Worm (Caenorhabditis elegans): Measurements from ENCODE around the gene srd-31.

srd-31 gene

ce11 chrV:7618114-7618513, 16.4 kb downstream of the srd-31 start, which contains the start of gene C50E3.15:
TSS of gene C50E3.15 (plus strand) at chrV:7618414.
- TF ChIP-seq peb-1 (tag; optimal IDR thresholded peaks at IDR 0.05), result no peak
- no peak for TF ChIP-seq mdl-1 (tag; optimal IDR thresholded peaks at IDR 0.05)
- TF ChIP-seq nhr-129 (tag; optimal IDR thresholded peaks at IDR 0.05), result no peak
- TF ChIP-seq aly-2 (tag; optimal IDR thresholded peaks at IDR 0.05), result no peak
- TF ChIP-seq zag-1 (tag; optimal IDR thresholded peaks at IDR 0.05), result no peak
- TF ChIP-seq nhr-23 (tag; optimal IDR thresholded peaks at IDR 0.05), result no peak
- TF ChIP-seq ztf-4 (tag; optimal IDR thresholded peaks at IDR 0.05), result no peak
- TF ChIP-seq ama-1 (optimal IDR thresholded peaks at IDR 0.05), result no peak
- TF ChIP-seq unc-62 (GFP tag; optimal IDR thresholded peaks at IDR 0.05), result no peak
- no peak for TF ChIP-seq alr-1 (tag; optimal IDR thresholded peaks at IDR 0.05)
- TF ChIP-seq dmd-4 (tag; optimal IDR thresholded peaks at IDR 0.05), result no peak
- TF ChIP-seq crh-2 (tag; optimal IDR thresholded peaks at IDR 0.05), result no peak
- no peak for TF ChIP-seq lin-39 (tag; optimal IDR thresholded peaks at IDR 0.05)
- no peak for TF ChIP-seq unc-55 (GFP tag; optimal IDR thresholded peaks at IDR 0.05)
- no peak for TF ChIP-seq nhr-77 (tag; optimal IDR thresholded peaks at IDR 0.05)

ce11 chrV:7612044-7612443, 22.5 kb downstream of the srd-31 start, which contains the start of gene clec-215:
TSS of gene clec-215 (plus strand) at chrV:7612344.
- TF ChIP-seq unc-55 (GFP tag; optimal IDR thresholded peaks at IDR 0.05) (no peak), C34F6.9 (tag; optimal IDR thresholded peaks at IDR 0.05) (no peak), crh-2 (tag; optimal IDR thresholded peaks at IDR 0.05) (no peak), lsy-2 (tag; optimal IDR thresholded peaks at IDR 0.05) (no peak), mdl-1 (tag; optimal IDR thresholded peaks at IDR 0.05) (no peak), nhr-11 (tag; optimal IDR thresholded peaks at IDR 0.05) (no peak), ceh-82 (tag; optimal IDR thresholded peaks at IDR 0.05) (no peak), lin-13 (GFP tag; optimal IDR thresholded peaks at IDR 0.05) (no peak), alr-1 (tag; optimal IDR thresholded peaks at IDR 0.05) (no peak), sma-3 (GFP tag; optimal IDR thresholded peaks at IDR 0.05) (no peak), dmd-4 (tag; optimal IDR thresholded peaks at IDR 0.05) (no peak)

DNA sequence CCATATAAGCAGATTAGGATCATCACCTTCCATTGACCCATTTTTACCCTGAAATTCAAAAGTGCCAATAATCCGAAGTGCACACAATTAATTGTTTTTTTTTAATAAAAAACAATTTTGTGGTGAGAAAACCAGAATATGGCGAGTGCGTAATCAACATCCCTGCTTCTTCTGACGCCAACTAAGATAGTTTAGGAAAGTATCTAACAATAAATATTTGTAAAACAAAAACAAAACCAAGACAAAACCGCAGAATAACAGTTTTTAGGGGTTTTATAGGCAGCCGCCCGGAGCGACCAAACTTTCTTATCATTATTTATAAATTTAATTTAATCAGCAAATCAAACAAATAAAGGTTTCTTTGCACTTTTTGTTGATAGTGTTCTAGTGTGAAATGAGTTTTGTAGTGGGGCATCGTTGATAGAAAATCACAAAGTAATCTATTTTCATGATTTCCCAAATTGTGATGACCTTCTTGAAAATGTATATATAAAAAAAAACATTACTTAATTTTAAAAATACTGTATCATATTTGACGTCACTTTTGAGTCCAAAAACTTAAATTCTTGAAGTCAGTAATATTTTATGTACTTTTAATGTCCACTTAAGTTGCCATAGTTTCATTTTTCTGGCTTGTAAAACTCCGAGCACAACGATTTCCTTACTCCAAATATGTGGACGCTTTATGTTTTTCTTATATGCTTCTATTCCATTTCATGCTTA, 24.7 kb downstream of the srd-31 start, which contains the start of the genes folt-3 and clec-214:
folt-3 (minus strand) TSS at position 51 of the 723 bp plus-strand sequence.
clec-214 (plus strand) TSS at position 673 of the 723 bp plus-strand sequence.
- TF ChIP-seq alr-1 (tag; optimal IDR thresholded peaks at IDR 0.05) (no peak), blmp-1 (tag; optimal IDR thresholded peaks at IDR 0.05; ENCODE audit: insufficient read depth) (no peak), mab-5 (tag; optimal IDR thresholded peaks at IDR 0.05) (no peak), mbf-1 (tag; optimal IDR thresholded peaks at IDR 0.05) (no peak), F13H6.1 (tag; optimal IDR thresholded peaks at IDR 0.05) (no peak), sma-9 (GFP tag; optimal IDR thresholded peaks at IDR 0.05) (no peak), sma-9 (tag; optimal IDR thresholded peaks at IDR 0.05) (no peak), egl-27 (tag; optimal IDR thresholded peaks at IDR 0.05) (no peak)

DNA sequence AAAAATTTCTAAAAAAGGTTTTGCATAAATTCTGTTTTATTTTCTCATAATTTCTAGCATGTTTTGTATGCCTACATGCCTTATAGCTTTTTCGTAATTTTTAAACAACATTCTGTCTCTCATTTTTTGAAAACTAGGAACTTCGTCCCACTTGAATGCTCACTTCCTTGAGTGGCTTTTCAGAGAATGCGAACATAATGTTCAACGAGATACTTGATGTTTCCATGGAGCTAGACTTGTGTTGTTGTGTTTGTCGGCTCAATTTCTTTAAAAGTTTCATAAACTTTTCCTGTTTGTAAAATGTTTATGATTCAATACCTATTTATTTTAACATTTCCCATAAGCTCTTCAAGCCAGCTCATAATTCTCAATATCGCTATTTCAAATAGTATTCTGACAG, 29.7 kb downstream of the srd-31 start, which contains the start of gene clec-213:
clec-213 (plus strand) TSS at position 301 of the 400 bp plus-strand sequence.
- TF ChIP-seq ceh-16 (tag; optimal IDR thresholded peaks at IDR 0.05) (no peak), skn-1 (tag; optimal IDR thresholded peaks at IDR 0.05) (no peak), lin-11 (tag; optimal IDR thresholded peaks at IDR 0.05) (no peak), nhr-12 (tag; optimal IDR thresholded peaks at IDR 0.05) (no peak), nhr-129 (tag; optimal IDR thresholded peaks at IDR 0.05) (no peak), nhr-6 (tag; optimal IDR thresholded peaks at IDR 0.05) (no peak), elt-1 (tag; optimal IDR thresholded peaks at IDR 0.05) (no peak), ztf-11 (tag; optimal IDR thresholded peaks at IDR 0.05) (no peak), dmd-4 (tag; optimal IDR thresholded peaks at IDR 0.05) (no peak), crh-2 (tag; optimal IDR thresholded peaks at IDR 0.05) (no peak), nhr-21 (tag; optimal IDR thresholded peaks at IDR 0.05) (no peak), ZK546.5 (tag; optimal IDR thresholded peaks at IDR 0.05) (no peak)

Data from whole organism, L2 larva.